Fruit fly (Drosophila melanogaster) whole organism, embryonic: ENCODE data around the gene CG1024.

Experiments
- Aef1 ChIP-seq: fragments of 200-800 bp; sonication (Bioruptor generic); IDR thresholded peaks from 3 replicates; pipeline ENCODE4 v1.3.6; 2022; ENCODE audit warnings: missing biosample characterization, missing genetic modification characterization
- Atf3 ChIP-seq: fragments of 200-800 bp; sonication (Bioruptor generic); optimal IDR thresholded peaks from 3 replicates; lab custom pipeline; 2016; ENCODE audit warnings: missing biosample characterization, missing genetic modification characterization
- CG10321 ChIP-seq: fragments of 200-800 bp; sonication (Bioruptor generic); IDR thresholded peaks from 2 replicates; pipeline ENCODE4 v1.3.6; 2022; ENCODE audit warnings: missing biosample characterization, missing genetic modification characterization
- CG10543 ChIP-seq: fragments of 200-800 bp; sonication (Bioruptor generic); optimal IDR thresholded peaks from 3 replicates; lab custom pipeline; 2017; ENCODE audit warnings: missing biosample characterization, mild to moderate bottlenecking, missing genetic modification characterization, moderate library complexity
- CG10654 ChIP-seq: fragments of 200-800 bp; sonication (Bioruptor generic); optimal IDR thresholded peaks from 2 replicates; lab custom pipeline; 2016; ENCODE audit warnings: missing biosample characterization, missing genetic modification characterization
- CG14710 ChIP-seq: fragments of 200-800 bp; sonication (Bioruptor generic); optimal IDR thresholded peaks from 3 replicates; lab custom pipeline; 2019; ENCODE audit warnings: missing biosample characterization, mild to moderate bottlenecking, missing genetic modification characterization, moderate library complexity
- CG14860 ChIP-seq: fragments of 200-800 bp; sonication (Bioruptor generic); IDR thresholded peaks from 3 replicates; pipeline ENCODE4 v1.3.6; 2022; ENCODE audit warnings: missing biosample characterization, missing genetic modification characterization; ENCODE audit not compliant: partially characterized antibody
- CG15073 ChIP-seq: fragments of 200-800 bp; sonication (Bioruptor generic); optimal IDR thresholded peaks from 2 replicates; lab custom pipeline; 2016; ENCODE audit warnings: missing biosample characterization, missing genetic modification characterization
- CG15479 ChIP-seq: fragments of 200-800 bp; sonication (Bioruptor generic); optimal IDR thresholded peaks from 3 replicates; lab custom pipeline; 2019; ENCODE audit warnings: missing biosample characterization, mild to moderate bottlenecking, missing genetic modification characterization, moderate library complexity
- CG1603 ChIP-seq: fragments of 200-800 bp; sonication (Bioruptor generic); optimal IDR thresholded peaks from 2 replicates; lab custom pipeline; 2019; ENCODE audit warnings: missing biosample characterization, mild to moderate bottlenecking, missing genetic modification characterization, moderate library complexity
- CG16779 ChIP-seq: fragments of 200-800 bp; sonication (Bioruptor generic); IDR thresholded peaks from 2 replicates; pipeline ENCODE4 v1.3.6; 2022; ENCODE audit warnings: missing biosample characterization, missing genetic modification characterization
- CG16815 ChIP-seq: fragments of 200-800 bp; sonication (Bioruptor generic); optimal IDR thresholded peaks from 3 replicates; lab custom pipeline; 2017; ENCODE audit warnings: missing biosample characterization, mild to moderate bottlenecking, missing genetic modification characterization
- CG17568 ChIP-seq: fragments of 200-800 bp; sonication (Bioruptor generic); optimal IDR thresholded peaks from 2 replicates; lab custom pipeline; 2018; ENCODE audit warnings: missing biosample characterization, mild to moderate bottlenecking, missing genetic modification characterization, moderate library complexity
- CG30431 ChIP-seq: fragments of 200-800 bp; sonication (Bioruptor generic); optimal IDR thresholded peaks from 2 replicates; lab custom pipeline; 2017; ENCODE audit warnings: missing biosample characterization, missing genetic modification characterization
- CG3847 ChIP-seq: fragments of 200-800 bp; sonication (Bioruptor generic); IDR thresholded peaks from 2 replicates; pipeline ENCODE4 v1.3.6; 2022; ENCODE audit warnings: missing biosample characterization, missing genetic modification characterization
- CG4282 ChIP-seq: fragments of 200-800 bp; sonication (Bioruptor generic); optimal IDR thresholded peaks from 2 replicates; lab custom pipeline; 2016; ENCODE audit warnings: missing biosample characterization, missing genetic modification characterization
- CG8924 ChIP-seq: fragments of 200-800 bp; optimal IDR thresholded peaks from 3 replicates; lab custom pipeline; 2019; ENCODE audit warnings: missing biosample characterization, mild to moderate bottlenecking, missing genetic modification characterization, moderate library complexity
- CG9876 ChIP-seq: fragments of 200-800 bp; sonication (Bioruptor generic); optimal IDR thresholded peaks from 2 replicates; lab custom pipeline; 2016; ENCODE audit warnings: missing biosample characterization, missing genetic modification characterization
- H15 ChIP-seq: fragments of 200-800 bp; sonication (Bioruptor generic); IDR thresholded peaks from 3 replicates; pipeline ENCODE4 v1.3.6; 2022; ENCODE audit warnings: missing biosample characterization, missing genetic modification characterization
- Hr78 ChIP-seq, 2 experiments: fragments of 200-800 bp in 1 of 2; fragments of >200 bp in 1 of 2; sonication (Bioruptor generic) in 1 of 2; optimal IDR thresholded peaks; 2 replicates each; lab custom pipeline; 2017 to 2019; ENCODE audit warnings: missing biosample characterization in 2 of 2, missing genetic modification characterization in 2 of 2, mild to moderate bottlenecking in 1 of 2, moderate library complexity in 1 of 2
- Hsf ChIP-seq: fragments of 200-800 bp; sonication (Bioruptor generic); optimal IDR thresholded peaks from 3 replicates; lab custom pipeline; 2016; ENCODE audit warnings: missing biosample characterization, missing genetic modification characterization
- MESR4 ChIP-seq: fragments of 200-800 bp; sonication (Bioruptor generic); optimal IDR thresholded peaks from 2 replicates; lab custom pipeline; 2018; ENCODE audit warnings: missing biosample characterization, mild to moderate bottlenecking, missing genetic modification characterization, moderate library complexity
- Max ChIP-seq: fragments of 200-800 bp; sonication (Bioruptor generic); optimal IDR thresholded peaks from 2 replicates; lab custom pipeline; 2016; ENCODE audit warnings: missing biosample characterization, mild to moderate bottlenecking, missing genetic modification characterization
- Meics ChIP-seq: fragments of 200-800 bp; sonication (Bioruptor generic); optimal IDR thresholded peaks from 2 replicates; lab custom pipeline; 2017; ENCODE audit warnings: missing biosample characterization, mild to moderate bottlenecking, missing genetic modification characterization
- Ptx1 ChIP-seq: fragments of 200-800 bp; sonication (Bioruptor generic); IDR thresholded peaks from 2 replicates; pipeline ENCODE4 v1.3.6; 2022; ENCODE audit warnings: missing biosample characterization, missing genetic modification characterization
- amos ChIP-seq: fragments of 200-800 bp; sonication (Bioruptor generic); IDR thresholded peaks from 2 replicates; pipeline ENCODE4 v1.3.6; 2022; ENCODE audit warnings: missing biosample characterization, missing genetic modification characterization; ENCODE audit not compliant: partially characterized antibody
- ash1 ChIP-seq: fragments of 200-800 bp; sonication (Bioruptor generic); optimal IDR thresholded peaks from 2 replicates; lab custom pipeline; 2018; ENCODE audit warnings: missing biosample characterization, mild to moderate bottlenecking, missing genetic modification characterization
- btn ChIP-seq: fragments of 200-800 bp; sonication (Bioruptor generic); optimal IDR thresholded peaks from 2 replicates; lab custom pipeline; 2016; ENCODE audit warnings: missing biosample characterization, missing genetic modification characterization
- cas ChIP-seq: fragments of 200-800 bp; sonication (Bioruptor generic); IDR thresholded peaks from 2 replicates; pipeline ENCODE4 v1.3.6; 2022; ENCODE audit warnings: missing biosample characterization, missing genetic modification characterization
- chif ChIP-seq, 2 experiments: fragments of 200-800 bp; sonication (Bioruptor generic); optimal IDR thresholded peaks; 3 replicates each; lab custom pipeline; 2016; ENCODE audit warnings: missing biosample characterization in 2 of 2, missing genetic modification characterization in 2 of 2
- dmrt11E ChIP-seq: fragments of 200-800 bp; sonication (Bioruptor generic); optimal IDR thresholded peaks from 3 replicates; lab custom pipeline; 2018; ENCODE audit warnings: missing biosample characterization, mild to moderate bottlenecking, missing genetic modification characterization, moderate library complexity
- fd3F ChIP-seq: fragments of 200-800 bp; sonication (Bioruptor generic); optimal IDR thresholded peaks from 2 replicates; lab custom pipeline; 2018; ENCODE audit warnings: missing biosample characterization, mild to moderate bottlenecking, missing genetic modification characterization, moderate library complexity
- gsb ChIP-seq: fragments of 200-800 bp; sonication (Bioruptor generic); IDR thresholded peaks from 2 replicates; pipeline ENCODE4 v1.3.6; 2022; ENCODE audit warnings: missing biosample characterization, missing genetic modification characterization
- kah ChIP-seq: fragments of 200-800 bp; sonication (Bioruptor generic); optimal IDR thresholded peaks from 2 replicates; lab custom pipeline; 2018; ENCODE audit warnings: missing biosample characterization, mild to moderate bottlenecking, missing genetic modification characterization
- knrl ChIP-seq: fragments of 200-800 bp; sonication (Bioruptor generic); IDR thresholded peaks from 3 replicates; pipeline ENCODE4 v1.3.6; 2022; ENCODE audit warnings: missing biosample characterization, missing genetic modification characterization; ENCODE audit not compliant: partially characterized antibody
- lmd ChIP-seq: fragments of 200-800 bp; sonication (Bioruptor generic); IDR thresholded peaks from 2 replicates; pipeline ENCODE4 v1.3.6; 2022; ENCODE audit warnings: missing biosample characterization, missing genetic modification characterization
- mld ChIP-seq: fragments of 200-800 bp; sonication (Bioruptor generic); IDR thresholded peaks from 3 replicates; pipeline ENCODE4 v1.3.6; 2022; ENCODE audit warnings: missing biosample characterization, missing genetic modification characterization; ENCODE audit not compliant: partially characterized antibody
- nerfin-1 ChIP-seq: fragments of 200-800 bp; sonication (Bioruptor generic); optimal IDR thresholded peaks from 3 replicates; lab custom pipeline; 2019; ENCODE audit warnings: missing biosample characterization, mild to moderate bottlenecking, missing genetic modification characterization, moderate library complexity
- pb ChIP-seq: fragments of 200-800 bp; sonication (Bioruptor generic); optimal IDR thresholded peaks from 3 replicates; lab custom pipeline; 2016; ENCODE audit warnings: missing biosample characterization, missing genetic modification characterization
- peb ChIP-seq: fragments of 200-800 bp; sonication (Bioruptor generic); IDR thresholded peaks from 2 replicates; pipeline ENCODE4 v1.3.6; 2022; ENCODE audit warnings: missing biosample characterization, missing genetic modification characterization
- phol ChIP-seq: fragments of 200-800 bp; sonication (Bioruptor generic); optimal IDR thresholded peaks from 3 replicates; lab custom pipeline; 2018; ENCODE audit warnings: missing biosample characterization, mild to moderate bottlenecking, missing genetic modification characterization, moderate library complexity
- pum ChIP-seq: fragments of 200-800 bp; sonication (Bioruptor generic); optimal IDR thresholded peaks from 2 replicates; lab custom pipeline; 2016; ENCODE audit warnings: missing biosample characterization, missing genetic modification characterization
- pzg ChIP-seq: fragments of 200-800 bp; sonication (Bioruptor generic); optimal IDR thresholded peaks from 3 replicates; lab custom pipeline; 2018; ENCODE audit warnings: missing biosample characterization, mild to moderate bottlenecking, missing genetic modification characterization, moderate library complexity
- sens ChIP-seq: fragments of 200-800 bp; sonication (Bioruptor generic); peaks from one replicate; lab custom pipeline; 2016; ENCODE audit warnings: missing biosample characterization, missing genetic modification characterization
- shn ChIP-seq: fragments of 200-800 bp; sonication (Bioruptor generic); optimal IDR thresholded peaks from 3 replicates; lab custom pipeline; 2016; ENCODE audit warnings: missing biosample characterization, missing genetic modification characterization
- slp2 ChIP-seq: fragments of 200-800 bp; sonication (Bioruptor generic); optimal IDR thresholded peaks from 2 replicates; lab custom pipeline; 2016; ENCODE audit warnings: missing biosample characterization, missing genetic modification characterization
- tgo ChIP-seq: fragments of 200-800 bp; sonication (Bioruptor generic); IDR thresholded peaks from 3 replicates; pipeline ENCODE4 v1.3.6; 2022; ENCODE audit warnings: missing biosample characterization, missing genetic modification characterization
- unc-4 ChIP-seq: fragments of 200-800 bp; sonication (Bioruptor generic); IDR thresholded peaks from 2 replicates; pipeline ENCODE4 v1.3.6; 2022; ENCODE audit warnings: missing biosample characterization, missing genetic modification characterization; ENCODE audit not compliant: partially characterized antibody
- z ChIP-seq: fragments of 200-800 bp; sonication (Bioruptor generic); IDR thresholded peaks from 3 replicates; pipeline ENCODE4 v1.3.6; 2022; ENCODE audit warnings: missing biosample characterization, missing genetic modification characterization

The CG1024 gene

dm6 chr3R:6427619-6428378, 47.7 kb upstream of the CG1024 start (continued):
- TF ChIP-seq dmrt11E (tag; lab: Kevin White, UChicago): peak; percentile 62
- TF ChIP-seq phol (tag; lab: Kevin White, UChicago): peak; percentile 61
- TF ChIP-seq pb (GFP tag; lab: Kevin White, UChicago): no peak
- TF ChIP-seq CG14710 (tag; lab: Kevin White, UChicago): peak; percentile 67
- TF ChIP-seq CG16815 (GFP tag; lab: Kevin White, UChicago): peak; percentile 51
- peak; percentile 85 for TF ChIP-seq Ptx1 (GFP tag; lab: Robert Waterston, UW)
- TF ChIP-seq z: no peak
- TF ChIP-seq CG9876: no peak
- peak; percentile 66 for TF ChIP-seq Hsf (GFP tag; lab: Kevin White, UChicago)
- TF ChIP-seq sens (GFP tag; lab: Kevin White, UChicago): peak; percentile 89
- TF ChIP-seq CG3847 (GFP tag; lab: Robert Waterston, UW): 0 out of 2 replicates have a peak, but pooled peaks have one; percentile 26
- TF ChIP-seq pum (GFP tag; lab: Kevin White, UChicago): peak; percentile 18
- TF ChIP-seq ash1 (GFP tag; lab: Kevin White, UChicago): no peak
- TF ChIP-seq CG30431 (GFP tag; lab: Kevin White, UChicago): peak; percentile 49
- TF ChIP-seq kah (GFP tag; lab: Kevin White, UChicago): peak; percentile 41
- no peak for TF ChIP-seq knrl (GFP tag; lab: Robert Waterston, UW)
- TF ChIP-seq Hr78 (GFP tag; optimal IDR thresholded peaks at IDR 0.05; lab: Kevin White, UChicago): peak in 1 of 2 experiments; percentile 8
- no peak for TF ChIP-seq CG4282 (GFP tag; lab: Kevin White, UChicago)
- 0 out of 3 replicates have a peak, but pooled peaks have one; percentile 33 for TF ChIP-seq Aef1
- no peak for TF ChIP-seq mld
- TF ChIP-seq cas: no peak
- peak; percentile 75 for TF ChIP-seq CG1603 (tag; lab: Kevin White, UChicago)
- no peak for TF ChIP-seq gsb (GFP tag; lab: Robert Waterston, UW)
- peak; percentile 61 for TF ChIP-seq Max
- TF ChIP-seq btn (GFP tag; lab: Kevin White, UChicago): peak; percentile 31
- TF ChIP-seq CG14860 (GFP tag; lab: Robert Waterston, UW): no peak
- peak; percentile 21 for TF ChIP-seq shn (GFP tag; lab: Kevin White, UChicago)
- peak; percentile 76 for TF ChIP-seq CG8924 (tag; lab: Kevin White, UChicago)
- TF ChIP-seq chif (GFP tag; optimal IDR thresholded peaks at IDR 0.05; lab: Kevin White, UChicago): peak; percentile 44 to 54
- TF ChIP-seq Meics: peak; percentile 64
- no peak for TF ChIP-seq unc-4 (GFP tag; lab: Robert Waterston, UW)
- TF ChIP-seq CG15479 (GFP tag; lab: Kevin White, UChicago): no peak
- no peak for TF ChIP-seq CG17568 (GFP tag; lab: Kevin White, UChicago)
- TF ChIP-seq CG15073 (GFP tag; lab: Kevin White, UChicago): no peak
- no peak for TF ChIP-seq amos
- TF ChIP-seq slp2: peak; percentile 55
- peak; percentile 89 for TF ChIP-seq nerfin-1
- TF ChIP-seq pzg (GFP tag; lab: Kevin White, UChicago): no peak
- peak; percentile 61 for TF ChIP-seq peb (GFP tag; lab: Robert Waterston, UW)
- no peak for TF ChIP-seq CG10543 (GFP tag; lab: Kevin White, UChicago)
- peak; percentile 21 for TF ChIP-seq CG10654 (GFP tag; lab: Kevin White, UChicago)
- TF ChIP-seq tgo (GFP tag; lab: Robert Waterston, UW): peak; percentile 74
- TF ChIP-seq CG16779 (GFP tag; lab: Robert Waterston, UW): 0 out of 2 replicates have a peak, but pooled peaks have one; percentile 47
- TF ChIP-seq fd3F (GFP tag; lab: Kevin White, UChicago): peak; percentile 9
- no peak for TF ChIP-seq CG10321 (GFP tag; lab: Robert Waterston, UW)
- TF ChIP-seq MESR4 (GFP tag; lab: Kevin White, UChicago): no peak
- peak; percentile 54; the same call in 1 of the 2 replicates for TF ChIP-seq lmd
- no peak for TF ChIP-seq Atf3 (GFP tag; lab: Kevin White, UChicago)
- TF ChIP-seq H15 (GFP tag; lab: Robert Waterston, UW): peak; percentile 44; the same call in 1 of the 3 replicates
